Fruit fly (Drosophila melanogaster): ENCODE results near the gene tw.

DNA sequence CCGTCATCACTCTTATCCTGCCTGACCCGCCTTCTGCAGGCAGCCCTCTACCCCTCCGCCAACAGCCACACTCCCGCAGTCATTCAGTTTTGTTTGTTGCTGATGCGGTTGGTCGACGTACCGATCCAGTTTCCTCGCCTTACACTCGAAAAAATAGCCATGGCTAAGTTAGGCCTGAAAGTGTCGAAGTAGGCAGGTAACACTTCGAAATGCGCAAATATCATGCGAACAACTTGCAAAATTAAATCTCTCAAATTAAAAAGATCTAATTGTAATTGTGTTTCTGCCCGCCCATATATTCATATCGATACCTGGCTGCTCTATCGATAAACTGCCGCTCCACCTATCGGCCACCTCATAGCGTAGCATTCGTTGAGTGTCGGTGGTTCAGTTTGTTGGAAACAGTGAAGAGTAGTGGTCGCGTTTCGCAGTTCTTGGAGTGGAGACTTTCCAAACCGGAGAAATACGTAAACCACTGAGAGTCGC, 14.9 kb upstream of the tw start, which contains the start of gene fz3:
- TF ChIP-seq vri (GFP tag; optimal IDR thresholded peaks at IDR 0.05) (peak; percentile 76), Eip75B (GFP tag; optimal IDR thresholded peaks at IDR 0.05) (peak; percentile 80), Sox15 (GFP tag; optimal IDR thresholded peaks at IDR 0.05) (no peak), spab (GFP tag; optimal IDR thresholded peaks at IDR 0.05) (peak; percentile 36), CG9139 (GFP tag; optimal IDR thresholded peaks at IDR 0.05) (peak; percentile 44), CG6792 (GFP tag; optimal IDR thresholded peaks at IDR 0.05) (peak; percentile 66), salr (GFP tag; optimal IDR thresholded peaks at IDR 0.05) (peak in 1 of 2 experiments; percentile 58), Gug (GFP tag; IDR thresholded peaks at IDR 0.05) (no peak), dsx (GFP tag; optimal IDR thresholded peaks at IDR 0.05; ENCODE audit: poor library complexity, severe bottlenecking) (peak; percentile 73), fkh (GFP tag; optimal IDR thresholded peaks at IDR 0.05) (no peak), CG10669 (GFP tag; optimal IDR thresholded peaks at IDR 0.05) (peak; percentile 73), pdm3 (GFP tag; optimal IDR thresholded peaks at IDR 0.05) (peak; percentile 76)
